Worm (Caenorhabditis elegans) whole organism, mixed stage, embryonic: Measurements from ENCODE around the gene drd-50.

Experiments used
- bed-3 ChIP-seq: fragments of 200-800 bp; sonication (Bioruptor generic); optimal IDR thresholded peaks from 3 replicates; lab custom pipeline; 2018; ENCODE audit warnings: mild to moderate bottlenecking, missing genetic modification characterization, moderate library complexity, missing compliant biosample characterization
- blmp-1 ChIP-seq: fragments of 150-350 bp; optimal IDR thresholded peaks from 2 replicates; lab custom pipeline; 2014; ENCODE audit warnings: missing biosample characterization, missing genetic modification characterization
- ceh-39 ChIP-seq: fragments of 150-350 bp; optimal IDR thresholded peaks from 2 replicates; lab custom pipeline; 2014; ENCODE audit warnings: missing biosample characterization, missing genetic modification characterization
- ceh-43 ChIP-seq: fragments of 200-800 bp; sonication (Bioruptor generic); optimal IDR thresholded peaks from 2 replicates; lab custom pipeline; 2018; ENCODE audit warnings: mild to moderate bottlenecking, missing genetic modification characterization, moderate library complexity, missing compliant biosample characterization
- ces-1 ChIP-seq: fragments of 150-350 bp; optimal IDR thresholded peaks from 2 replicates; lab custom pipeline; 2014; ENCODE audit warnings: missing biosample characterization, missing genetic modification reagents, missing genetic modification characterization
- cnd-1 ChIP-seq: fragments of 200-800 bp; sonication (Bioruptor generic); optimal IDR thresholded peaks from 2 replicates; lab custom pipeline; 2018; ENCODE audit warnings: mild to moderate bottlenecking, missing genetic modification characterization, missing compliant biosample characterization
- drap-1 ChIP-seq: fragments of 200-800 bp; sonication (Bioruptor generic); optimal IDR thresholded peaks from 3 replicates; lab custom pipeline; 2018; ENCODE audit warnings: mild to moderate bottlenecking, missing genetic modification characterization, missing compliant biosample characterization
- elt-1 ChIP-seq: sonication (generic microtip); optimal IDR thresholded peaks from 2 replicates; lab custom pipeline; 2017; ENCODE audit warnings: missing genetic modification characterization, mild to moderate bottlenecking, missing compliant biosample characterization, antibody characterized with exemption, moderate library complexity, borderline replicate concordance; ENCODE audit not compliant: insufficient read depth
- elt-3 ChIP-seq: fragments of 150-350 bp; optimal IDR thresholded peaks from 2 replicates; lab custom pipeline; 2014; ENCODE audit warnings: missing biosample characterization, missing genetic modification characterization
- flh-1 ChIP-seq: fragments of 200-800 bp; sonication (Bioruptor generic); optimal IDR thresholded peaks from 2 replicates; lab custom pipeline; 2018; ENCODE audit warnings: mild to moderate bottlenecking, missing genetic modification characterization, moderate library complexity, missing compliant biosample characterization
- ham-2 ChIP-seq: fragments of 200-800 bp; sonication (Bioruptor generic); optimal IDR thresholded peaks from 2 replicates; lab custom pipeline; 2018; ENCODE audit warnings: mild to moderate bottlenecking, missing genetic modification characterization, missing compliant biosample characterization
- hlh-1 ChIP-seq: fragments of 150-350 bp; optimal IDR thresholded peaks from 2 replicates; lab custom pipeline; 2014; ENCODE audit warnings: missing biosample characterization, missing genetic modification reagents, missing genetic modification characterization
- lin-13 ChIP-seq: fragments of 150-350 bp; optimal IDR thresholded peaks from 2 replicates; lab custom pipeline; 2014; ENCODE audit warnings: missing biosample characterization, missing genetic modification characterization
- lsy-2 ChIP-seq: fragments of 150-350 bp; optimal IDR thresholded peaks from 2 replicates; lab custom pipeline; 2014; ENCODE audit warnings: missing biosample characterization, missing genetic modification characterization
- mab-5 ChIP-seq: fragments of 150-350 bp; optimal IDR thresholded peaks from 2 replicates; lab custom pipeline; 2014; ENCODE audit warnings: missing biosample characterization, missing genetic modification characterization
- mls-2 ChIP-seq: sonication (generic microtip); optimal IDR thresholded peaks from 2 replicates; lab custom pipeline; 2016; ENCODE audit warnings: mild to moderate bottlenecking, missing genetic modification characterization, moderate library complexity, missing compliant biosample characterization
- nhr-12 ChIP-seq: fragments of 150-350 bp; optimal IDR thresholded peaks from 2 replicates; lab custom pipeline; 2014; ENCODE audit warnings: missing biosample characterization, missing genetic modification characterization
- nhr-237 ChIP-seq: fragments of 150-350 bp; optimal IDR thresholded peaks from 2 replicates; lab custom pipeline; 2014; ENCODE audit warnings: missing biosample characterization, missing genetic modification characterization
- nhr-28 ChIP-seq: fragments of 150-350 bp; optimal IDR thresholded peaks from 2 replicates; lab custom pipeline; 2014; ENCODE audit warnings: missing biosample characterization, missing genetic modification characterization
- nhr-76 ChIP-seq: sonication (generic microtip); optimal IDR thresholded peaks from 2 replicates; lab custom pipeline; 2017; ENCODE audit warnings: missing biosample characterization, missing genetic modification characterization
- pha-4 ChIP-seq: fragments of 150-350 bp; optimal IDR thresholded peaks from 2 replicates; lab custom pipeline; 2018; ENCODE audit warnings: missing biosample characterization, missing genetic modification reagents, missing genetic modification characterization
- snpc-4 ChIP-seq: fragments of 150-350 bp; optimal IDR thresholded peaks from 2 replicates; lab custom pipeline; 2014; ENCODE audit warnings: missing biosample characterization, missing genetic modification characterization
- sptf-1 ChIP-seq: sonication (generic microtip); optimal IDR thresholded peaks from 2 replicates; lab custom pipeline; 2017; ENCODE audit warnings: mild to moderate bottlenecking, missing genetic modification characterization, moderate library complexity, missing compliant biosample characterization
- tbx-8 ChIP-seq: fragments of 200-800 bp; sonication (Bioruptor generic); optimal IDR thresholded peaks from 2 replicates; lab custom pipeline; 2018; ENCODE audit warnings: mild to moderate bottlenecking, missing genetic modification characterization, moderate library complexity, missing compliant biosample characterization
- unc-120 ChIP-seq: sonication (generic microtip); optimal IDR thresholded peaks from 2 replicates; lab custom pipeline; 2017; ENCODE audit warnings: missing genetic modification characterization, missing compliant biosample characterization; ENCODE audit not compliant: poor library complexity, severe bottlenecking
- unc-39 ChIP-seq: fragments of 150-350 bp; optimal IDR thresholded peaks from 2 replicates; lab custom pipeline; 2014; ENCODE audit warnings: missing biosample characterization, missing genetic modification characterization
- zip-8 ChIP-seq: fragments of 150-350 bp; optimal IDR thresholded peaks from 2 replicates; lab custom pipeline; 2014; ENCODE audit warnings: missing biosample characterization, missing genetic modification characterization
- ztf-11 ChIP-seq: fragments of 150-350 bp; optimal IDR thresholded peaks from 2 replicates; lab custom pipeline; 2014; ENCODE audit warnings: missing biosample characterization, missing genetic modification characterization

drd-50 gene

DNA sequence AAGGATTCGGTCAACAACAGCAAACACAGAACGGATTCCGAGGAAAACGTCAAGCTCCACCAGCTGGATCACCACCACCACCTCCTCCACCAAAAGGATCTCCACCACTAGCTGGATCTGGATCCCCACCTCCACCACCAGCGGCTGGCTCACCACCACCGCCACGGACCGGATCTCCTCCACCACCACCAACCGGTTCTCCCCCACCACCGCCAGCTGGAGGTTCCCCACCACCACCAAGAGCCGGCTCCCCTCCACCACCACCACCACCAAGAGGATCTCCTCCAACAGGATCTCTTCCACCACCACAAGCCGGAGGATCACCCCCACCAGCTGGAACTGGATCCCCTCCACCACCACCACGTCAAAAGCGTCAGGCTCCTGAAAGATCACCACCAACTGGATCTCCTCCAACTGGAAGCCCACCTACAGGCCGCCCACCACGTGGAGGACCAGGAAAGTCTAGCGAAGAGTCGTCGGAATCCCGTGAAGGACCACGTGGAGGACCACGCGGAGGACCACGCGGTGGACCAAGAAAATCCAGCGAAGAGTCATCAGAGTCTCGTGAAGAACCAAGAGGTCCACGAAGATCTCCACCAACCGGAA is 40.7 kb upstream of the drd-50 start:
- TF ChIP-seq unc-39 (tag; lab: Kevin White, UChicago) (no peak), bed-3 (GFP tag; lab: Kevin White, UChicago) (no peak), elt-3 (tag; lab: Kevin White, UChicago) (no peak), nhr-28 (tag; lab: Kevin White, UChicago) (no peak), ham-2 (GFP tag; lab: Kevin White, UChicago) (no peak)
- TF ChIP-seq, all 35 proteins: peak for 0

DNA sequence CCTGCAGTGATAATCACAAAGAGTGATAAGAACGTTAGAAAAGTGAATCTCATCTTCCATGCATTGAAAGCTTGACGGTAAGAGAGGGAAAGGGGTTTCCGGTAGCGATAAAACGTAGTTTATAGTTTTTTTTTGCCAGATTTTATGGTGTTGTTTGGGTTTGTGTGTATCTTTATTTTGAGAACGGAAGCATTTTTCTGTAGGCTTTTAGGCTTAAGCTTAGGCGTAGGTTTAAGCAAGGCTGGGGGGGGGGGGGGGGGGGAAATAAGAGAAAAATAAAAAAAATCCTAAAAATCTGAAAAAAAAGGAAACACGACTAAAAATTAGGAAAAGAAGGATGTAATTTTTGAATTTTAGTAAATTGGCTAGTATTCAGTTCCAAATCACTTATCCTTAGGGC is 38.6 kb upstream of the drd-50 start, which contains the start of gene C35B1.8:
Gene C35B1.8, minus strand, starts transcription at position 101 of the 400 bp plus-strand sequence.
- TF ChIP-seq nhr-12 (tag; lab: Kevin White, UChicago): no peak
- TF ChIP-seq unc-39 (tag; lab: Kevin White, UChicago): no peak
- TF ChIP-seq elt-3 (tag; lab: Kevin White, UChicago): no peak
- TF ChIP-seq drap-1 (GFP tag; lab: Kevin White, UChicago): no peak
- TF ChIP-seq pha-4 (tag; lab: Kevin White, UChicago): no peak
- TF ChIP-seq zip-8 (tag; lab: Kevin White, UChicago): no peak
- no peak for TF ChIP-seq snpc-4

DNA sequence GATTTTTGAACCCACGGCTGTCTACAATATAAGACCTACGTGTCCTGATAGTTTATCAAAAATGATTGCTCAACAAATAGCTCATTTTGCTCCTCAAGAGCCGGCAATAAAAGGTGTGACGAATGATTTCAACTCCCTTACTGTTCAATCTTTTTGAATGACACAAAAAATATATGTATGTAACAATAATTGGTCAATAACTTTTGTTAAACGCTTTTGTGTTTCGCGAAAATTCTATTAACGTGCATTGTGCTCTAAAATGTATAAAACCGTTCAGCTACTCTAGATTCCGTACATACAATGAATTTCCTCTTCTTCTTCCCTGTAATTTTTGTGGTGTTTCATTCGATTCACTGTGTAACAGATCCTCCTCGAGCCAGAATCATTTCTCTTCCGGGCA is 38.0 kb upstream of the drd-50 start, which contains the start of gene C35B1.4:
Gene C35B1.4, plus strand, starts transcription at position 301 of the 400 bp plus-strand sequence.
- TF ChIP-seq mls-2 (tag; lab: Kevin White, UChicago) (no peak), ces-1 (GFP tag; lab: Kevin White, UChicago) (no peak), mab-5 (tag; lab: Kevin White, UChicago) (no peak), flh-1 (GFP tag; lab: Kevin White, UChicago) (no peak), lin-13 (tag; lab: Kevin White, UChicago) (no peak), elt-3 (tag; lab: Kevin White, UChicago) (no peak), drap-1 (GFP tag; lab: Kevin White, UChicago) (no peak), lsy-2 (no peak), bed-3 (GFP tag; lab: Kevin White, UChicago) (no peak), pha-4 (tag; lab: Kevin White, UChicago) (no peak), nhr-28 (tag; lab: Kevin White, UChicago) (no peak), ceh-39 (tag; lab: Kevin White, UChicago) (no peak), nhr-76 (tag; lab: Kevin White, UChicago) (no peak)
- TF ChIP-seq, all 35 proteins: peak for 0

DNA sequence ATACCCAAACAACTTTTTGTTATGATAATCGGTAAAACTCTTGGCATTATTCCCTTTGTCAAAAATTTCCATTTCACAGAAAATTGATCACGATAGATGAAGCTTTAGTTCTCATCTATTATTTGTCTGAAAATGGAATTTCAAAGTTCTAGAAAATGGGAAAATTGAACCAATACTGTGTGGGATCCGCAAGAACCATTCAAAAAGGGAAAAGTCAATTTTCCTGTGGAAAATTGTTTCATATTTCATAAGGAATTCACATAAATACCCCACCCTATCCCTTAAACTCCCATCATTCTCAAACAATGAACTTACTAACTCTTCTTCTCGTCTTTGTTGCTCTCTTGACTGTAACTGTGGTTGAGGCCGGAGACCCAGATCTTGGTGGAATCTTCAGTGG is 36.7 kb upstream of the drd-50 start, which contains the start of the genes C35B1.9 and C35B1.3:
Gene C35B1.9, minus strand, starts transcription at position 101 of the 400 bp plus-strand sequence.
Gene C35B1.3, plus strand, starts transcription at position 306 of the 400 bp plus-strand sequence.
- TF ChIP-seq nhr-28 (tag; lab: Kevin White, UChicago) (no peak), elt-3 (tag; lab: Kevin White, UChicago) (no peak), ztf-11 (tag; lab: Kevin White, UChicago) (no peak), ceh-43 (GFP tag; lab: Kevin White, UChicago) (no peak), hlh-1 (tag; lab: Kevin White, UChicago) (no peak), cnd-1 (tag; lab: Kevin White, UChicago) (no peak), blmp-1 (tag; lab: Kevin White, UChicago) (no peak), lin-13 (tag; lab: Kevin White, UChicago) (no peak), unc-39 (tag; lab: Kevin White, UChicago) (no peak), nhr-12 (tag; lab: Kevin White, UChicago) (no peak), flh-1 (GFP tag; lab: Kevin White, UChicago) (no peak), sptf-1 (tag; lab: Kevin White, UChicago) (no peak)

DNA sequence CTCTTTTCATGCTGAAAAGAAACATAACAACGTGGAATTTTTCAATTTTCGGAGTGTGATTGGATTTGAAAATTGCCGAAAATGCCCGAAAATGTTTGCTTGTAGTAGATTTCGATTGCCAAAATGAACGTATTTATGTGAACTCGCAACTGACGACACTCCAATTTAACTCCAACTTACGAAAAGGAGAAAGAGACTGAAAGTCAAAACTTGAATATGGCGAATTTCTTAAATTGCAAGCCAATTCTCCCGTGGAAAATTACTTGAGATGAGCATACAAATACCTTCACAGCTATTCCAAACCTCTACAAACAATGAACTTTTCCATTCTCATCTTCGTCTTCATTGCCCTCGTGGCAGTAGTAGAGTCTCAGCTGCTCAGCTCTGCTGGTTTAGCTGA is 34.9 kb upstream of the drd-50 start:
- TF ChIP-seq lsy-2 (no peak), elt-1 (tag; lab: Kevin White, UChicago) (no peak), nhr-12 (tag; lab: Kevin White, UChicago) (no peak), lin-13 (tag; lab: Kevin White, UChicago) (no peak), unc-120 (tag; lab: Kevin White, UChicago) (no peak), nhr-237 (tag; lab: Kevin White, UChicago) (no peak), elt-3 (tag; lab: Kevin White, UChicago) (no peak), nhr-28 (tag; lab: Kevin White, UChicago) (no peak)

DNA sequence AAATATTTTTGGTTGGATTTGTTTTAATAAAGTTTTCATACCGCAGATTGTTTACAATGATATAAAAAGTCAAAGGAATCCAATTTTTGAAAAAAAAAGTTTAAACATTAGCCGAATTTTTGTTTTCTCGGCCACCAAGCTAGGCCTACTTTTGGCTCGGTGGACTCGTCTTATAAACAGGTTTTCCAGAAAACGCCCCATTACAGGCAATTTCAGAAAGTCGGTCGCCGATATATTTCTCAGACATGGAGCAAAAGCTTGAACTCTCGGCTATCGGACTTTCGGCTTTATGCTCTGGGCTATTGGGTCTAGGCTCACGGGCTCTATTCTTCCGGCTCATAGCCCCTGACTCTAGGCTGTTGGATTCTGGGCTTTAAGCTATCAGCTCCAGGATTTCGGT is 34.4 kb upstream of the drd-50 start:
- no peak for TF ChIP-seq tbx-8 (GFP tag; lab: Kevin White, UChicago)
- TF ChIP-seq ham-2 (GFP tag; lab: Kevin White, UChicago): no peak
